Fruit fly (Drosophila melanogaster) Kc167 (cell line): ENCODE measurements around the gene msd5.

Experiments
- Myc ChIP-seq: fragments of >200 bp; optimal IDR thresholded peaks from 2 replicates; lab custom pipeline; 2017; ENCODE audit warnings: missing external identifiers
- Sin3A ChIP-seq: fragments of >200 bp; optimal IDR thresholded peaks from 2 replicates; lab custom pipeline; 2018; ENCODE audit warnings: missing external identifiers
- h ChIP-seq: fragments of >200 bp; optimal IDR thresholded peaks from 3 replicates; lab custom pipeline; 2018; ENCODE audit warnings: missing external identifiers
- insv ChIP-seq: fragments of >200 bp; optimal IDR thresholded peaks from 3 replicates; lab custom pipeline; 2018; ENCODE audit warnings: missing external identifiers
- psq ChIP-seq: fragments of >200 bp; optimal IDR thresholded peaks from 2 replicates; lab custom pipeline; 2017; ENCODE audit warnings: missing external identifiers
- ttk ChIP-seq: sonication (Bioruptor generic); optimal IDR thresholded peaks from 2 replicates; lab custom pipeline; 2017; ENCODE audit warnings: missing external identifiers

The msd5 gene

dm6 chr3L:1332973-1333372 is at the start of gene msd5:
msd5 (minus strand) TSS chr3L:1333146.
- no peak for TF ChIP-seq insv (lab: Kevin White, UChicago)
- TF ChIP-seq psq, result no peak
- TF ChIP-seq ttk (lab: Kevin White, UChicago), result no peak
- no peak for TF ChIP-seq Myc (lab: Kevin White, UChicago)
- no peak for TF ChIP-seq h (lab: Kevin White, UChicago)
- no peak for TF ChIP-seq Sin3A

dm6 chr3L:1380959-1381358 is 48.0 kb upstream of the msd5 start:
- TF ChIP-seq insv (lab: Kevin White, UChicago) (no peak), psq (no peak), ttk (lab: Kevin White, UChicago) (no peak), h (lab: Kevin White, UChicago) (no peak), Sin3A (no peak), Myc (lab: Kevin White, UChicago) (no peak)

- TF ChIP-seq Sin3A (no peak), psq (no peak), h (lab: Kevin White, UChicago) (no peak), insv (lab: Kevin White, UChicago) (no peak), Myc (lab: Kevin White, UChicago) (no peak), ttk (lab: Kevin White, UChicago) (no peak)
Observed at dm6 chr3L:1379741-1380465, 47.0 kb upstream of the msd5 start.

DNA sequence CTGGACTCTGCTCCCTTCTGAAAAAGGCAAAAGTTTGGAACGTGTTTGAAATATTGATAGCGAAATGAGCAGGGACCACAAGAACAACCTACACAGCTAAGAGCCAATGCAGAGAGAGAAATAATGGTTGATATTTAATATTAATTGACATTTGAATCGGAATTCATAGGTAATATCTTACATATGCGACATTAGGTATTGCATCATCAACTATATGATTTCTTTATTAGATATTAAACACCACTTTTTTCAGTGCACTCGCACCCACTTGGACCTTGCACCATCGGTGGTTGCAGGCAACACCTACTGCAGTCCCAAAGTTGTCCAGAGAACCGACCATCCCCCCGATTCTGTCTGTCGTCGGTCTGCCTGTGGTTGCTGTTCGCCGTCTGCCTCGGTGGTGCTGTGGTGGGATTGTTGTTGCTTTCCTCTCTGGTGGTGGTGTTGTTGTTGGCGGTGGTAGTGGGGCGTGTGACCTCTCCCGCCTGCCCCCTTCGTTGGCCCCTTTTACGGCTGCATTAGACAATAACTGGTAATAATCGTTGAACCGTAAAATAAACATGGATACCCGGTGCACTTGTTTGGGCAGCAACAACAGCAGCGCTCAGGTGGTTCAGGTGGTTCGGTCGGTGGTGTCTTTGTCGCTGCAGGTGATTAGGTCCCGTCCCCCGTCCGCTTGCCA is 46.1 kb upstream of the msd5 start:
- TF ChIP-seq psq (no peak), h (lab: Kevin White, UChicago) (no peak), Myc (lab: Kevin White, UChicago) (no peak), ttk (lab: Kevin White, UChicago) (no peak), insv (lab: Kevin White, UChicago) (no peak), Sin3A (no peak)

DNA sequence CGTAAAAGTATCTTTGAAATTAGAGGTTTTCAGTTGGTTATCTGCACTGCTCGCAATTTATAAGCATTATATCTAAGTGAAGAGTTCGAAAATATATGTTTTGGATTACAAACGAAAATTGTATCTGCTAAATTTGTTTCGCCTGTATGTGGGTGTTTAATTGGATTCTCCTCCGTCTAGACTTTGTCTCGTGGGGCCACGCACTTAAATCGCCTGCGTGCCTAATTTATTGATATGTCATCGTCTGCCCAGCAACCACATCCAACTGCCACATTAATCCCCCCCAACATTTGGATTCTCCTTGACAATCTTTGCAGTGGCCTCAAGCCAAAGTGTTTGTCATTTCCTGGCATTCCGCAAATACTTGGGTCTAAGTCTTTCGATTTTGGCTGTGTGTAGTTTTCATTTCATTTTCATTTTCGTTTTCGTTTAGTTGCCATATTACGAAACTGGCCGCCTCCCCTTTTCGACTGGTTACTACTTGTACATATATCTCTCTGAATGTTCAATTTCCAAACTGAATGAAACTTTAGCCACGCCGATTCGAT is 45.2 kb upstream of the msd5 start:
- TF ChIP-seq Myc (lab: Kevin White, UChicago), result no peak
- no peak for TF ChIP-seq Sin3A
- no peak for TF ChIP-seq psq
- TF ChIP-seq ttk (lab: Kevin White, UChicago), result no peak
- no peak for TF ChIP-seq h (lab: Kevin White, UChicago)
- no peak for TF ChIP-seq insv (lab: Kevin White, UChicago)

dm6 chr3L:1376014-1376745 is 43.2 kb upstream of the msd5 start:
- TF ChIP-seq psq, result no peak

DNA sequence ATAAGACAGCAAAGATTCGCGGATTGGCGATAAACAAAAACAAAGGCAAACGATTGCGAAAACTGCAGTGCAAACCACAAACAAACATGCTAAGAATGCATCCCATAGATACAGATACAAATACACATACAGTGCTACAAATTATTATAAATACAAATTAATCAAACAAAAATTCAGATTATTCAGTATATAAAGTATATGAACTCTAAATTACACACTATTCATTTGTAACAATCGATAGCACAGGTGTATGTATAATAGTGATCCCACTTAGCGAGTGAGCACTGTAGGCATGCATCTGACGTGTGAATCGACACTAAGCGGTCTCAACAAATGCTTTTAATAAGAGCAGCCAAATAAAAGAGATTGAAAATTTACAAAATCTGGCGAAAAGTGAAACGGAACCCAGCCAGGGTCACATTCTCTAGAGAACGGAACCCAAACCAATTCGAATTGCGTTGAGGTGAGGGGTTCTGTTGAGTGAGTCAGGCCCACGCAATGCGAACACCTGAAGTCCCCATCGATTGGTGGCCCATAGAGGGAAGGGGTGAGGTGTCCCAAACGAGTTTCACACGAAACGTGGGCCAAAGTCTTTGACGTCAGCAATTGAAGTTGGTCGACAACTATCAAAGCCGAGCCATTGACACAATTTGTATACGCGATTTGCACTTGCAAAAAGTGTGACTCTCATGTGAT is 41.6 kb upstream of the msd5 start:
- no peak for TF ChIP-seq Myc (lab: Kevin White, UChicago)
- TF ChIP-seq psq, result no peak
- TF ChIP-seq Sin3A, result no peak
- no peak for TF ChIP-seq h (lab: Kevin White, UChicago)
- TF ChIP-seq insv (lab: Kevin White, UChicago), result no peak
- TF ChIP-seq ttk (lab: Kevin White, UChicago), result no peak

dm6 chr3L:1370939-1371338 is 38.0 kb upstream of the msd5 start:
- TF ChIP-seq Myc (lab: Kevin White, UChicago) (no peak), ttk (lab: Kevin White, UChicago) (no peak), Sin3A (no peak), h (lab: Kevin White, UChicago) (no peak), psq (no peak), insv (lab: Kevin White, UChicago) (no peak)

DNA sequence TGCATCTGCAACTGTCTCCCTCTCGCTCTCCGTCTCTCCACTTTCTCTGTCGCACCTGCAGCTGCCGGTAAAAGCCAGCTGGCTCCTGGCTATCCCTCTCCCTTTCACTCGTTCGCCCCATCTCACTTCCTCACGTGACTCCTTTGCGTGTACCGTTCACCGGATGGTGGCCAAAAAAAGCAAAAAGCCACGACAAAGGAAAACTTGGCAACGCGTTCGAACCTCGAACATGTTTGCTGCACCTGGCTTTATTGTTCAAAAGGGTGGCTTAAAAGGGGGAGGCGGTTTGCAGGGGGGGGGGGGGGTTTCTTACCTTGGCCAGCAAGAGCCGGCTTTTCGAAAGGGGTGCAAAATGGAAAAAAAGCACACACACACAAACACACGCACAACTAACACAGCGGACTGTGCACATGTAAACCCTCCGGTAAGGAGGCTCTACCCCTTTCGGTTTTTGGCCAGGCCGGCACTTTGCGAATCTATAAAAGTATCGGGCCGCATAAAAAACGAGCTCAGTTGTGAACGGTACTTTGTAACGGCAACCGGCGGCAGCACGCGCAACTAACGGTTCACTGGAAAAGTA is 37.2 kb upstream of the msd5 start, which contains the start of gene ru:
ru (plus strand) TSS at position 530 of the 580 bp plus-strand sequence.
- no peak for TF ChIP-seq Myc (lab: Kevin White, UChicago)
- TF ChIP-seq psq, result no peak
- TF ChIP-seq h (lab: Kevin White, UChicago), result no peak
- no peak for TF ChIP-seq Sin3A
- no peak for TF ChIP-seq insv (lab: Kevin White, UChicago)
- TF ChIP-seq ttk (lab: Kevin White, UChicago), result no peak

- TF ChIP-seq insv (lab: Kevin White, UChicago) (no peak), Sin3A (no peak), Myc (lab: Kevin White, UChicago) (no peak), psq (no peak), h (lab: Kevin White, UChicago) (no peak), ttk (lab: Kevin White, UChicago) (no peak)
Observed at dm6 chr3L:1368201-1368617, 35.3 kb upstream of the msd5 start.
